7 worm cellular contexts compared by ENCODE assay signal in genomic region chrII:8959081-8959480, ce11.
TF ChIP-seq lines count a peak whose summit lies in the region.

No protein-coding gene starts in this region.

TF ChIP-seq in whole organism, L1 larva, 84 proteins besides CTCF, POLR2A, EP300 and RAD21 (continues in another document):
- peak; percentile 81 for TF ChIP-seq blmp-1 (tag; optimal IDR thresholded peaks at IDR 0.05; lab: Kevin White, UChicago)
- TF ChIP-seq nhr-47 (tag; optimal IDR thresholded peaks at IDR 0.05; lab: Kevin White, UChicago): peak; percentile 22
- no peak for TF ChIP-seq ces-1 (GFP tag; optimal IDR thresholded peaks at IDR 0.05; lab: Kevin White, UChicago)
- no peak for TF ChIP-seq nhr-76 (tag; optimal IDR thresholded peaks at IDR 0.05; lab: Kevin White, UChicago)
- TF ChIP-seq efl-3 (GFP tag; optimal IDR thresholded peaks at IDR 0.05; lab: Kevin White, UChicago): no peak
- no peak for TF ChIP-seq elt-3 (tag; optimal IDR thresholded peaks at IDR 0.05; lab: Kevin White, UChicago)
- peak; percentile 33 to 71 for TF ChIP-seq lsy-2 (tag; optimal IDR thresholded peaks at IDR 0.05; lab: Kevin White, UChicago)
- no peak for TF ChIP-seq nhr-11 (tag; optimal IDR thresholded peaks at IDR 0.05; lab: Kevin White, UChicago)
- TF ChIP-seq aha-1 (tag; optimal IDR thresholded peaks at IDR 0.05; lab: Kevin White, UChicago): no peak
- no peak for TF ChIP-seq alr-1 (tag; optimal IDR thresholded peaks at IDR 0.05; lab: Kevin White, UChicago; ENCODE audit: borderline replicate concordance)
- no peak for TF ChIP-seq fos-1 (tag; optimal IDR thresholded peaks at IDR 0.05; lab: Kevin White, UChicago)
- peak; percentile 66 for TF ChIP-seq nhr-19 (GFP tag; conservative IDR thresholded peaks at IDR 0.05; lab: Robert Waterston, UW)
- no peak for TF ChIP-seq C04F5.9 (tag; optimal IDR thresholded peaks at IDR 0.05; lab: Kevin White, UChicago)

TF ChIP-seq in whole organism, L2 larva, 48 proteins besides CTCF, POLR2A, EP300 and RAD21 (continues in another document):
- no peak for TF ChIP-seq sma-3 (GFP tag; optimal IDR thresholded peaks at IDR 0.05; lab: Kevin White, UChicago)
- TF ChIP-seq nhr-11 (tag; optimal IDR thresholded peaks at IDR 0.05; lab: Kevin White, UChicago): no peak
- TF ChIP-seq lsy-2 (tag; optimal IDR thresholded peaks at IDR 0.05; lab: Kevin White, UChicago): peak in 1 of 2 experiments; percentile 20
- TF ChIP-seq unc-39 (tag; optimal IDR thresholded peaks at IDR 0.05; lab: Kevin White, UChicago): no peak
- TF ChIP-seq lin-39 (tag; optimal IDR thresholded peaks at IDR 0.05; lab: Kevin White, UChicago): no peak
- no peak for TF ChIP-seq mab-5 (tag; optimal IDR thresholded peaks at IDR 0.05; lab: Kevin White, UChicago)
- TF ChIP-seq ama-1 (optimal IDR thresholded peaks at IDR 0.05; lab: Kevin White, UChicago): peak; percentile 4
- no peak for TF ChIP-seq snpc-4 (tag; optimal IDR thresholded peaks at IDR 0.05; lab: Kevin White, UChicago)
- no peak for TF ChIP-seq elt-1 (tag; optimal IDR thresholded peaks at IDR 0.05; lab: Kevin White, UChicago)
- no peak for TF ChIP-seq dmd-4 (tag; optimal IDR thresholded peaks at IDR 0.05; lab: Kevin White, UChicago)
- no peak for TF ChIP-seq mdl-1 (tag; optimal IDR thresholded peaks at IDR 0.05; lab: Kevin White, UChicago)
- TF ChIP-seq nhr-129 (tag; optimal IDR thresholded peaks at IDR 0.05; lab: Kevin White, UChicago): peak; percentile 77
- peak; percentile 22 for TF ChIP-seq C34F6.9 (tag; optimal IDR thresholded peaks at IDR 0.05; lab: Kevin White, UChicago)
- TF ChIP-seq F13H6.1 (tag; optimal IDR thresholded peaks at IDR 0.05; lab: Kevin White, UChicago): peak; percentile 65

TF ChIP-seq in whole organism, L3 larva, 47 proteins besides CTCF, POLR2A, EP300 and RAD21:
- TF ChIP-seq nhr-23 (tag; optimal IDR thresholded peaks at IDR 0.05; lab: Kevin White, UChicago) (no peak), nhr-77 (tag; optimal IDR thresholded peaks at IDR 0.05; lab: Kevin White, UChicago) (no peak), mdl-1 (tag; optimal IDR thresholded peaks at IDR 0.05; lab: Kevin White, UChicago) (no peak), lin-39 (tag; optimal IDR thresholded peaks at IDR 0.05; lab: Kevin White, UChicago) (peak; percentile 61), eor-1 (tag; optimal IDR thresholded peaks at IDR 0.05; lab: Kevin White, UChicago) (no peak)

TF ChIP-seq in whole organism, L4 larva, 104 proteins besides CTCF, POLR2A, EP300 and RAD21 (continues in another document):
- TF ChIP-seq ces-1 (GFP tag; optimal IDR thresholded peaks at IDR 0.05; lab: Kevin White, UChicago): no peak
- TF ChIP-seq hmg-1.1 (GFP tag; IDR thresholded peaks at IDR 0.05; lab: Robert Waterston, UW): no peak
- no peak for TF ChIP-seq spr-3 (GFP tag; optimal IDR thresholded peaks at IDR 0.05; lab: Kevin White, UChicago)
- no peak for TF ChIP-seq daf-19 (GFP tag; conservative IDR thresholded peaks at IDR 0.05; lab: Robert Waterston, UW)
- no peak for TF ChIP-seq tra-1 (GFP tag; IDR thresholded peaks at IDR 0.05; lab: Robert Waterston, UW)
- TF ChIP-seq mes-2 (tag; optimal IDR thresholded peaks at IDR 0.05; lab: Kevin White, UChicago; ENCODE audit: poor library complexity, severe bottlenecking): no peak
- no peak for TF ChIP-seq fkh-10 (GFP tag; optimal IDR thresholded peaks at IDR 0.05; lab: Kevin White, UChicago)
- no peak for TF ChIP-seq dpl-1 (GFP tag; optimal IDR thresholded peaks at IDR 0.05; lab: Kevin White, UChicago)
- no peak for TF ChIP-seq mxl-2 (GFP tag; conservative IDR thresholded peaks at IDR 0.05; lab: Robert Waterston, UW)
- TF ChIP-seq unc-39 (tag; optimal IDR thresholded peaks at IDR 0.05; lab: Kevin White, UChicago): no peak
- TF ChIP-seq ztf-7 (tag; optimal IDR thresholded peaks at IDR 0.05; lab: Kevin White, UChicago): no peak
- TF ChIP-seq nhr-111 (GFP tag; optimal IDR thresholded peaks at IDR 0.05; lab: Kevin White, UChicago): no peak
- no peak for TF ChIP-seq ZK546.5 (tag; optimal IDR thresholded peaks at IDR 0.05; lab: Kevin White, UChicago)
- no peak for TF ChIP-seq rbr-2 (tag; optimal IDR thresholded peaks at IDR 0.05; lab: Kevin White, UChicago)
- TF ChIP-seq lin-13 (GFP tag; optimal IDR thresholded peaks at IDR 0.05; lab: Kevin White, UChicago): no peak
- TF ChIP-seq nhr-28 (tag; optimal IDR thresholded peaks at IDR 0.05; lab: Kevin White, UChicago): peak; percentile 2
- TF ChIP-seq lir-3 (tag; optimal IDR thresholded peaks at IDR 0.05; lab: Kevin White, UChicago): no peak

TF ChIP-seq in whole organism, late embryonic, 69 proteins besides CTCF, POLR2A, EP300 and RAD21:
- TF ChIP-seq pha-4 (tag; optimal IDR thresholded peaks at IDR 0.05; lab: Kevin White, UChicago) (no peak), elt-2 (tag; optimal IDR thresholded peaks at IDR 0.05; lab: Kevin White, UChicago) (no peak), elt-4 (tag; optimal IDR thresholded peaks at IDR 0.05; lab: Kevin White, UChicago) (no peak), ceh-18 (tag; optimal IDR thresholded peaks at IDR 0.05; lab: Kevin White, UChicago) (peak; percentile 16), lin-11 (tag; optimal IDR thresholded peaks at IDR 0.05; lab: Kevin White, UChicago) (no peak), unc-55 (GFP tag; optimal IDR thresholded peaks at IDR 0.05; lab: Kevin White, UChicago) (peak; percentile 66)
TF ChIP-seq in whole organism, late embryonic: peak in this region for 2.

TF ChIP-seq in whole organism, mixed stage, embryonic, 35 proteins besides CTCF, POLR2A, EP300 and RAD21:
- no peak for TF ChIP-seq zip-8 (tag; optimal IDR thresholded peaks at IDR 0.05; lab: Kevin White, UChicago)
- TF ChIP-seq unc-62 (GFP tag; optimal IDR thresholded peaks at IDR 0.05; lab: Kevin White, UChicago): peak; percentile 21
- peak; percentile 32 for TF ChIP-seq unc-120 (tag; optimal IDR thresholded peaks at IDR 0.05; lab: Kevin White, UChicago; ENCODE audit: poor library complexity, severe bottlenecking)
- TF ChIP-seq hlh-1 (tag; optimal IDR thresholded peaks at IDR 0.05; lab: Kevin White, UChicago): peak; percentile 51

TF ChIP-seq in whole organism, young adult, 124 proteins besides CTCF, POLR2A, EP300 and RAD21:
- TF ChIP-seq madf-3 (GFP tag; IDR thresholded peaks at IDR 0.05; lab: Robert Waterston, UW) (0 out of 2 replicates have a peak, but pooled peaks have one; percentile 33), aptf-3 (GFP tag; IDR thresholded peaks at IDR 0.05; lab: Robert Waterston, UW) (no peak), tbx-9 (tag; optimal IDR thresholded peaks at IDR 0.05; lab: Kevin White, UChicago; ENCODE audit: borderline replicate concordance) (no peak)
